Worm (Caenorhabditis elegans): Measurements from ENCODE around the gene F52C6.2.

ce11 chrII:1901981-1902380 lies 24.3 kb upstream of the F52C6.2 start, which contains the start of gene math-23:
- no peak for TF ChIP-seq ama-1 (optimal IDR thresholded peaks at IDR 0.05)
- no peak for TF ChIP-seq hmbx-1 (tag; optimal IDR thresholded peaks at IDR 0.05)
- TF ChIP-seq F13C5.2 (tag; optimal IDR thresholded peaks at IDR 0.05): no peak
- no peak for TF ChIP-seq pes-1 (GFP tag; IDR thresholded peaks at IDR 0.05)
- no peak for TF ChIP-seq tbx-37 (GFP tag; conservative IDR thresholded peaks at IDR 0.05)
- TF ChIP-seq B0310.2 (tag; optimal IDR thresholded peaks at IDR 0.05): no peak
- no peak for TF ChIP-seq tra-4 (tag; optimal IDR thresholded peaks at IDR 0.05)
